Worm (Caenorhabditis elegans) whole organism, L4 larva: ENCODE results near the gene tag-52.

Experiments used
- aly-2 ChIP-seq: sonication (generic microtip); optimal IDR thresholded peaks from 2 replicates; lab custom pipeline; 2018; ENCODE audit warnings: missing biosample characterization, missing genetic modification characterization
- ceh-82 ChIP-seq: sonication (generic microtip); optimal IDR thresholded peaks from 2 replicates; lab custom pipeline; 2017; ENCODE audit warnings: missing biosample characterization, missing genetic modification characterization
- ztf-11 ChIP-seq: fragments of 150-350 bp; optimal IDR thresholded peaks from 2 replicates; lab custom pipeline; 2014; ENCODE audit warnings: missing biosample characterization, missing genetic modification characterization

DNA sequence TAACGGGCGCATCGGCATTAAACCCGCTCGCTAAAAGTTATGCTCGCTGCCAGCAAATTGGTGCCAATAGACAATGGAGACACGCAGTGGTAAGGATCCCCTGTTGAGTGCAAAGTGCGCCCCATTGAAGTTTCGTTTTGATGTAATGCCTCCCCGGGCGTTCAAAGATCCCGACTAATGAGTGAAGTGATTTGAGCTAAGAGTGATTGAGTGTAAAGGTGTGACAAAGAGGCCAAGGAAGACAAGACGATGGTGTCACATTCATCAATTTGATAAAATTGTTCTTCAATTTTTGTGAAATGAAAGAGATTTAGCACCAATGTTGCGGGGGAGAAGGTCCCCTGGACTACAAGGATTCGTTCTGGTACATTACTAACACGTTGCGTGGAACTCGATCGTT lies 4.7 kb upstream of the tag-52 start:
- TF ChIP-seq aly-2 (tag; lab: Kevin White, UChicago) = no peak
- no peak for TF ChIP-seq ceh-82
- TF ChIP-seq ztf-11 (tag; lab: Kevin White, UChicago) = no peak
